Fruit fly (Drosophila melanogaster): ENCODE results near the gene vex.

DNA sequence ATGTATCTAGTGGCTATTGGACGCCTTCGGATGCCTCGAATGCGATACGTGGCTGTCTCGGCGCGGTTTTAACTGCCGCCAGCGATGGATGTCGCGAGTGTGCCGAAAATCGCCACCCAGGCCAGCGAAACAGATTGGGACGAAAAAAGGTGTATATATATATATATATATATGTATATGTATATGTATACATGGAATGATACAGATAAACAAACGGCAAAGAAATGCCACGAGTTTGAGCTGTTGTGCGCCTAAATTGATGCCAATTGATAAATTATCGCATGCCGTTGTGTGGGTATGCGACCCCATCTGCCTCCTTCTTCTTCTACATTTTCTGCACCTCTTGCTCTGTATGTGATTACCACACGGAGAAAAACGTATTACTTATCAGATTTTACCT is 19.8 kb upstream of the vex start, which contains the start of gene CG1545:
- TF ChIP-seq ovo (GFP tag; optimal IDR thresholded peaks at IDR 0.05): no peak
- TF ChIP-seq toe (GFP tag; optimal IDR thresholded peaks at IDR 0.05): no peak
- TF ChIP-seq kay (GFP tag; ENCODE audit: borderline replicate concordance): no peak
- no peak for TF ChIP-seq CG12768 (GFP tag; optimal IDR thresholded peaks at IDR 0.05)
- no peak for TF ChIP-seq Crg-1 (GFP tag; optimal IDR thresholded peaks at IDR 0.05)
- no peak for TF ChIP-seq pad (GFP tag; optimal IDR thresholded peaks at IDR 0.05)
- TF ChIP-seq bab1 (GFP tag; optimal IDR thresholded peaks at IDR 0.05): no peak
- TF ChIP-seq CG7045 (GFP tag; optimal IDR thresholded peaks at IDR 0.05): no peak
- no peak for TF ChIP-seq Clk (GFP tag; optimal IDR thresholded peaks at IDR 0.05)
- no peak for TF ChIP-seq CG1620 (GFP tag; optimal IDR thresholded peaks at IDR 0.05)
- no peak for TF ChIP-seq cnc (optimal IDR thresholded peaks at IDR 0.05)
- TF ChIP-seq CG33017 (tag; optimal IDR thresholded peaks at IDR 0.05): no peak

Measured in whole organism, adult.